Worm (Caenorhabditis elegans) whole organism, L2 larva: ENCODE data around the gene nlp-5.

Experiments used
- C34F6.9 ChIP-seq: fragments of 150-350 bp; optimal IDR thresholded peaks from 2 replicates; lab custom pipeline; 2014; ENCODE audit warnings: missing biosample characterization, missing genetic modification characterization
- fos-1 ChIP-seq: fragments of 150-350 bp; optimal IDR thresholded peaks from 2 replicates; lab custom pipeline; 2014; ENCODE audit warnings: missing biosample characterization, missing genetic modification characterization
- gmeb-1 ChIP-seq: fragments of 150-350 bp; optimal IDR thresholded peaks from 2 replicates; lab custom pipeline; 2014; ENCODE audit warnings: missing biosample characterization, missing genetic modification characterization
- lin-13 ChIP-seq: fragments of 150-350 bp; optimal IDR thresholded peaks from 2 replicates; lab custom pipeline; 2014; ENCODE audit warnings: missing biosample characterization, missing genetic modification reagents, missing genetic modification characterization
- lin-39 ChIP-seq: fragments of 150-350 bp; optimal IDR thresholded peaks from 2 replicates; lab custom pipeline; 2014; ENCODE audit warnings: missing biosample characterization, missing genetic modification reagents, missing genetic modification characterization
- nhr-77 ChIP-seq: fragments of 150-350 bp; optimal IDR thresholded peaks from 2 replicates; lab custom pipeline; 2014; ENCODE audit warnings: missing biosample characterization, missing genetic modification characterization
- skn-1 ChIP-seq: sonication (generic microtip); optimal IDR thresholded peaks from 2 replicates; lab custom pipeline; 2017; ENCODE audit warnings: missing biosample characterization, missing genetic modification characterization
- unc-39 ChIP-seq: fragments of 150-350 bp; optimal IDR thresholded peaks from 2 replicates; lab custom pipeline; 2014; ENCODE audit warnings: missing biosample characterization, missing genetic modification characterization
- zag-1 ChIP-seq: fragments of 150-350 bp; optimal IDR thresholded peaks from 2 replicates; lab custom pipeline; 2014; ENCODE audit warnings: missing biosample characterization, missing genetic modification characterization

DNA sequence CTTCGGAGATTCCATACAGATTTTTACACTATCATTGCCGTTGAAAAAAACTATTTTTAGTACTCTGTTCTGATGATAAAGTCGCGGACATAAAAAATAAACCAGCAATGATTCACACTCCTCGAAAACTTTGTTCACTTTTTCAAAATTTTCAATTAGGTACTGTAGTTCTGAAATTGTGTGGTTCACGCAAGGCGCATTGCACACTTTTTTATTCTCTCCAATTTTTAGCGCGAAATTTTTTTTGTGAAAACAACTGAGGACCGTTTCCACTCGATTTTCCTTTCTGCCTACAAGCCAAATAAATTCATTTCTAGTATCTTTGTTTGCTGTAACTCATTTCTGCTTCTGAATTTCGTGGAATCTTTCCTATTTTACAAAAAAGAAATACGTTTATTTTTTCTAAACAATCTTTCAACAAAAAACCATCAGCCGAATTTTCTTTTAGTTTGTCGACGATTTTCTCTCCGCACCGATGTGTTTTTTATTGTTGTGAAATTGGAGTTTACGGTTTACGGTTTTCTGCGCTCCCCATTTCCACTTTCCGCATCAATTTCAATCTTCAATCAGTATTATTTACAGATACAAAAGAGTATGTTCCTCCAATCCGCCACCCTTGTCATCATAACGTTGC lies 15.0 kb downstream of the nlp-5 start, which contains the start of gene F35C11.5:
- no peak for TF ChIP-seq unc-39 (tag; lab: Kevin White, UChicago)
- TF ChIP-seq lin-13 (GFP tag; lab: Kevin White, UChicago) = no peak
- no peak for TF ChIP-seq fos-1
- TF ChIP-seq nhr-77 (tag; lab: Kevin White, UChicago) = no peak
- no peak for TF ChIP-seq gmeb-1 (tag; lab: Kevin White, UChicago)
- no peak for TF ChIP-seq zag-1 (tag; lab: Kevin White, UChicago)
- no peak for TF ChIP-seq skn-1
- TF ChIP-seq lin-39 = no peak
- TF ChIP-seq C34F6.9 (tag; lab: Kevin White, UChicago) = no peak
